Fruit fly (Drosophila melanogaster) whole organism, pupa: ENCODE results near the gene sds22.

Experiments
- CG32121 ChIP-seq: fragments of 200-800 bp; sonication (Bioruptor generic); IDR thresholded peaks from 2 replicates; pipeline ENCODE4 v1.3.6; 2022; ENCODE audit warnings: missing biosample characterization, missing genetic modification characterization
- D1 ChIP-seq: fragments of 200-800 bp; sonication (Bioruptor generic); optimal IDR thresholded peaks from 2 replicates; lab custom pipeline; 2018; ENCODE audit warnings: missing biosample characterization, mild to moderate bottlenecking, missing genetic modification characterization, moderate library complexity
- fd96Ca ChIP-seq: fragments of 200-800 bp; sonication (Bioruptor generic); IDR thresholded peaks from 3 replicates; pipeline ENCODE4 v1.3.6; 2022; ENCODE audit warnings: missing biosample characterization, missing genetic modification characterization
- gl ChIP-seq: fragments of 200-800 bp; sonication (Bioruptor generic); optimal IDR thresholded peaks from 2 replicates; lab custom pipeline; 2018; ENCODE audit warnings: missing biosample characterization, mild to moderate bottlenecking, missing genetic modification characterization
- rn ChIP-seq: fragments of 200-800 bp; sonication (Bioruptor generic); IDR thresholded peaks from 2 replicates; pipeline ENCODE4 v1.3.6; 2022; ENCODE audit warnings: missing biosample characterization, missing genetic modification characterization

DNA sequence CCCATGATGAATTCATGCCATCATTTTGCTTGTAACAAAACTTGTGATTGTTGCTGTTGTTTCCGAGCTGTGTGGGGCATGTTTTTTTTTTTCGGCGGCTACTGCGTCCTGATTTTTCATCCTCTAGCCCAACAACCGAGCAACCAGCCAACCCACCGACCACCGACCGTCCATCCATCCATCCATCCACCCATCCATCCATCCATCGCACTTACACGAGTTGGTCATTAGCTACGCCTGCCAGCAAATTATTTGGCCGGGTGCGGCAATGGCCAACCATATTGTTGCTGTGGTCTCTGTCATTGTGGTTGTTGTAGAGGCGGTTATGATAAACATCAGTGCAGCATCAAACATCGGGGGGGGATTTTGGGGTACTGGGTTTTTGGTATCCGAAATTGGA lies 32.0 kb upstream of the sds22 start:
- TF ChIP-seq D1 (tag; lab: Kevin White, UChicago) = no peak
- TF ChIP-seq fd96Ca (GFP tag; lab: Robert Waterston, UW) = no peak
- no peak for TF ChIP-seq rn (GFP tag; lab: Robert Waterston, UW)
- TF ChIP-seq CG32121 = no peak
- no peak for TF ChIP-seq gl (tag; lab: Kevin White, UChicago)
